Worm (Caenorhabditis elegans): ENCODE data around the gene C46G7.2.

Gene C46G7.2

DNA sequence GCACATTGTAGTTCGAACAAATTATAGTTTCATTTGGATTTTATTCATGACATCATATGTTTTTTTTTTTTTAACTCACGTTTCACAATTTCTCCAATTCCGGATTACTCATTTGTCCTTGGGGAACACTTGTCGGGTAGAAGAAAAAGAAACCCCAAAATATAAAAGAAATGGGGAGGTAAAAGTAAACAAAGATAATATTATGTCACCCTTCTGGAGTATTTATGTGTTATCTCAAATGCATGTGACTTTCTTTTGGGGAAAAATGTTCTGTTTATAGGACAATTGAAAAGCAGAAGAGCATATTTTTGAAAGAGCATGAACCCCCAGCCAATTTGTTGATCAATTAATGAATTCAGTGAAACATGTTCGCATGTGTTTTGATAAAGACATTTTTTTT, 36.9 kb downstream of the C46G7.2 start:
- TF ChIP-seq ets-7 (tag; optimal IDR thresholded peaks at IDR 0.05) (no peak), hmbx-1 (tag; optimal IDR thresholded peaks at IDR 0.05) (no peak), aly-1 (tag; optimal IDR thresholded peaks at IDR 0.05) (no peak), tra-4 (tag; optimal IDR thresholded peaks at IDR 0.05) (no peak), hmg-4 (GFP tag; optimal IDR thresholded peaks at IDR 0.05) (no peak), tbx-11 (GFP tag; IDR thresholded peaks at IDR 0.05) (no peak)

ce11 chrIV:6053436-6053835, 38.4 kb downstream of the C46G7.2 start:
- TF ChIP-seq pes-1 (GFP tag; IDR thresholded peaks at IDR 0.05), result no peak
- TF ChIP-seq scrt-1 (GFP tag; IDR thresholded peaks at IDR 0.05), result no peak
- TF ChIP-seq hmg-4 (GFP tag; optimal IDR thresholded peaks at IDR 0.05), result no peak
- TF ChIP-seq hmbx-1 (tag; optimal IDR thresholded peaks at IDR 0.05), result no peak
- no peak for TF ChIP-seq ets-7 (tag; optimal IDR thresholded peaks at IDR 0.05)
- TF ChIP-seq sea-1 (GFP tag; conservative IDR thresholded peaks at IDR 0.05), result no peak

- TF ChIP-seq sea-1 (GFP tag; conservative IDR thresholded peaks at IDR 0.05) (no peak), ama-1 (optimal IDR thresholded peaks at IDR 0.05) (no peak), hmbx-1 (tag; optimal IDR thresholded peaks at IDR 0.05) (no peak), scrt-1 (GFP tag; IDR thresholded peaks at IDR 0.05) (no peak), B0310.2 (tag; optimal IDR thresholded peaks at IDR 0.05) (no peak), ceh-13 (GFP tag; optimal IDR thresholded peaks at IDR 0.05) (no peak), ets-7 (tag; optimal IDR thresholded peaks at IDR 0.05) (no peak), tbx-37 (GFP tag; conservative IDR thresholded peaks at IDR 0.05) (no peak), flt-1 (GFP tag; IDR thresholded peaks at IDR 0.05) (no peak), hnd-1 (tag; optimal IDR thresholded peaks at IDR 0.05) (no peak), tbx-11 (GFP tag; IDR thresholded peaks at IDR 0.05) (no peak), hmg-4 (GFP tag; optimal IDR thresholded peaks at IDR 0.05) (no peak), aly-1 (tag; optimal IDR thresholded peaks at IDR 0.05) (no peak), F13C5.2 (tag; optimal IDR thresholded peaks at IDR 0.05) (no peak), tra-4 (tag; optimal IDR thresholded peaks at IDR 0.05) (no peak), pes-1 (GFP tag; IDR thresholded peaks at IDR 0.05) (no peak), ceh-36 (tag; optimal IDR thresholded peaks at IDR 0.05) (no peak)
Measured at ce11 chrIV:6054833-6055232, 39.8 kb downstream of the C46G7.2 start.

DNA sequence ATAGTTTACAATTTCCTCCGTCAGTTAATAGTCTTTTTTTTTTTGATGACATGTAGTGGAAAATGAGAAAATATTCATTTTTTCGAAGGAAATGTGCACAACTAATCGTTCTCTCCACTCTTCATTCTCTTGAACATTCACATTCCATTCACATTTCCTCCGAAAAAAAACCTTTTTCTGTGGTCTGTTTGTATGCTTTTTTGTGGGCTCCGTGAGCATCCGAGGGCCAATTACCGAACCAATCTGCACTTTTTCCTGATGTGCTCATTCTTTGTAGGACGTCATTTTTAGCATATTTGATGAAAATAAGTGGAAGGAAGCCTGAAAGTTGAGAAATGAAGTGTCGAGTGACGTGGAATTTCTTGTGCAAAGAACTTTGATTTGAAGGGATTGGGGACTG, 44.7 kb downstream of the C46G7.2 start:
- TF ChIP-seq tbx-11 (GFP tag; IDR thresholded peaks at IDR 0.05) (no peak), pes-1 (GFP tag; IDR thresholded peaks at IDR 0.05) (no peak), ama-1 (optimal IDR thresholded peaks at IDR 0.05) (no peak), F13C5.2 (tag; optimal IDR thresholded peaks at IDR 0.05) (no peak), scrt-1 (GFP tag; IDR thresholded peaks at IDR 0.05) (no peak), sea-1 (GFP tag; conservative IDR thresholded peaks at IDR 0.05) (no peak), flt-1 (GFP tag; IDR thresholded peaks at IDR 0.05) (no peak), hmg-4 (GFP tag; optimal IDR thresholded peaks at IDR 0.05) (no peak)

DNA sequence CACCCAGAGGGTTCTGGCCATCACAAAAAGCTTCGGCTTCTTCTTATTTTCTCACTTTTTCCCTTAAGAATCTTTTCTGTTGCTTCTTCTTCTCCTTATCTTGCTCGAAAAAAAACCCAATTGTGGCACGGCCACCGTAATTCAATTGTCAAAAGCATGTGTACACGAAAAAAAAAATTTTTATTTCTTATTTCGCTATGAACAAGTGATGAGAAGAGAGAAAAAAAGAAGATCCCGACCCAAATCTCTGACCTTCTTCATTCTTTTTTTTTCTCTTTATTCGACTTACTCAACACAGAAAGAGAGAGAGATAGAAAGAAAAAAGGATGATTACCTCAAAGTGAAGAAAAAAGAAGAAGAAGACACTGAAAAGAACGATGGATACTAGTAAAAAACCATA, 45.9 kb downstream of the C46G7.2 start:
- TF ChIP-seq tbx-11 (GFP tag; IDR thresholded peaks at IDR 0.05) (no peak), ceh-13 (GFP tag; optimal IDR thresholded peaks at IDR 0.05) (no peak), pes-1 (GFP tag; IDR thresholded peaks at IDR 0.05) (no peak), ama-1 (optimal IDR thresholded peaks at IDR 0.05) (no peak), hmbx-1 (tag; optimal IDR thresholded peaks at IDR 0.05) (no peak), sea-1 (GFP tag; conservative IDR thresholded peaks at IDR 0.05) (no peak), ets-7 (tag; optimal IDR thresholded peaks at IDR 0.05) (no peak), flt-1 (GFP tag; IDR thresholded peaks at IDR 0.05) (no peak), scrt-1 (GFP tag; IDR thresholded peaks at IDR 0.05) (no peak), tra-4 (tag; optimal IDR thresholded peaks at IDR 0.05) (no peak), F13C5.2 (tag; optimal IDR thresholded peaks at IDR 0.05) (no peak), B0310.2 (tag; optimal IDR thresholded peaks at IDR 0.05) (no peak), aly-1 (tag; optimal IDR thresholded peaks at IDR 0.05) (no peak)

ce11 chrIV:6062078-6062477, 47.1 kb downstream of the C46G7.2 start:
- TF ChIP-seq tbx-11 (GFP tag; IDR thresholded peaks at IDR 0.05), result no peak
- TF ChIP-seq tra-4 (tag; optimal IDR thresholded peaks at IDR 0.05), result no peak
- TF ChIP-seq ama-1 (optimal IDR thresholded peaks at IDR 0.05), result no peak
- no peak for TF ChIP-seq aly-1 (tag; optimal IDR thresholded peaks at IDR 0.05)
- TF ChIP-seq B0310.2 (tag; optimal IDR thresholded peaks at IDR 0.05), result no peak
- TF ChIP-seq ceh-13 (GFP tag; optimal IDR thresholded peaks at IDR 0.05), result no peak
- no peak for TF ChIP-seq hmbx-1 (tag; optimal IDR thresholded peaks at IDR 0.05)
- TF ChIP-seq F13C5.2 (tag; optimal IDR thresholded peaks at IDR 0.05), result no peak
- no peak for TF ChIP-seq hmg-4 (GFP tag; optimal IDR thresholded peaks at IDR 0.05)
- TF ChIP-seq hnd-1 (tag; optimal IDR thresholded peaks at IDR 0.05), result no peak

ce11 chrIV:6064657-6065056, 49.7 kb downstream of the C46G7.2 start:
- TF ChIP-seq ceh-36 (tag; optimal IDR thresholded peaks at IDR 0.05), result no peak
- no peak for TF ChIP-seq pes-1 (GFP tag; IDR thresholded peaks at IDR 0.05)
- TF ChIP-seq B0310.2 (tag; optimal IDR thresholded peaks at IDR 0.05), result no peak
- TF ChIP-seq sea-1 (GFP tag; conservative IDR thresholded peaks at IDR 0.05), result no peak
- no peak for TF ChIP-seq tra-4 (tag; optimal IDR thresholded peaks at IDR 0.05)
- TF ChIP-seq ceh-13 (GFP tag; optimal IDR thresholded peaks at IDR 0.05), result no peak
- TF ChIP-seq hmbx-1 (tag; optimal IDR thresholded peaks at IDR 0.05), result no peak
- TF ChIP-seq aly-1 (tag; optimal IDR thresholded peaks at IDR 0.05), result no peak
- no peak for TF ChIP-seq tbx-11 (GFP tag; IDR thresholded peaks at IDR 0.05)
- TF ChIP-seq ama-1 (optimal IDR thresholded peaks at IDR 0.05), result no peak
- TF ChIP-seq hnd-1 (tag; optimal IDR thresholded peaks at IDR 0.05), result no peak
- no peak for TF ChIP-seq flt-1 (GFP tag; IDR thresholded peaks at IDR 0.05)
- TF ChIP-seq F13C5.2 (tag; optimal IDR thresholded peaks at IDR 0.05), result no peak
- TF ChIP-seq scrt-1 (GFP tag; IDR thresholded peaks at IDR 0.05), result no peak
- TF ChIP-seq hmg-4 (GFP tag; optimal IDR thresholded peaks at IDR 0.05), result no peak
- no peak for TF ChIP-seq tbx-37 (GFP tag; conservative IDR thresholded peaks at IDR 0.05)
- TF ChIP-seq ets-7 (tag; optimal IDR thresholded peaks at IDR 0.05), result no peak

ce11 chrIV:6065186-6065585, 50.2 kb downstream of the C46G7.2 start:
- TF ChIP-seq F13C5.2 (tag; optimal IDR thresholded peaks at IDR 0.05), result no peak
- TF ChIP-seq ets-7 (tag; optimal IDR thresholded peaks at IDR 0.05), result no peak
- no peak for TF ChIP-seq hmbx-1 (tag; optimal IDR thresholded peaks at IDR 0.05)
- no peak for TF ChIP-seq tbx-37 (GFP tag; conservative IDR thresholded peaks at IDR 0.05)
- TF ChIP-seq scrt-1 (GFP tag; IDR thresholded peaks at IDR 0.05), result no peak
- no peak for TF ChIP-seq ceh-13 (GFP tag; optimal IDR thresholded peaks at IDR 0.05)
- TF ChIP-seq hmg-4 (GFP tag; optimal IDR thresholded peaks at IDR 0.05), result no peak
- no peak for TF ChIP-seq B0310.2 (tag; optimal IDR thresholded peaks at IDR 0.05)
- no peak for TF ChIP-seq hnd-1 (tag; optimal IDR thresholded peaks at IDR 0.05)
- TF ChIP-seq tbx-11 (GFP tag; IDR thresholded peaks at IDR 0.05), result no peak
- no peak for TF ChIP-seq pes-1 (GFP tag; IDR thresholded peaks at IDR 0.05)
- TF ChIP-seq flt-1 (GFP tag; IDR thresholded peaks at IDR 0.05), result no peak
- no peak for TF ChIP-seq ceh-36 (tag; optimal IDR thresholded peaks at IDR 0.05)
- TF ChIP-seq aly-1 (tag; optimal IDR thresholded peaks at IDR 0.05), result no peak
- no peak for TF ChIP-seq tra-4 (tag; optimal IDR thresholded peaks at IDR 0.05)
- TF ChIP-seq ama-1 (optimal IDR thresholded peaks at IDR 0.05), result no peak
- TF ChIP-seq sea-1 (GFP tag; conservative IDR thresholded peaks at IDR 0.05), result no peak
